Fruit fly (Drosophila melanogaster): ENCODE data around the gene CG15353.

CG15353 gene

DNA sequence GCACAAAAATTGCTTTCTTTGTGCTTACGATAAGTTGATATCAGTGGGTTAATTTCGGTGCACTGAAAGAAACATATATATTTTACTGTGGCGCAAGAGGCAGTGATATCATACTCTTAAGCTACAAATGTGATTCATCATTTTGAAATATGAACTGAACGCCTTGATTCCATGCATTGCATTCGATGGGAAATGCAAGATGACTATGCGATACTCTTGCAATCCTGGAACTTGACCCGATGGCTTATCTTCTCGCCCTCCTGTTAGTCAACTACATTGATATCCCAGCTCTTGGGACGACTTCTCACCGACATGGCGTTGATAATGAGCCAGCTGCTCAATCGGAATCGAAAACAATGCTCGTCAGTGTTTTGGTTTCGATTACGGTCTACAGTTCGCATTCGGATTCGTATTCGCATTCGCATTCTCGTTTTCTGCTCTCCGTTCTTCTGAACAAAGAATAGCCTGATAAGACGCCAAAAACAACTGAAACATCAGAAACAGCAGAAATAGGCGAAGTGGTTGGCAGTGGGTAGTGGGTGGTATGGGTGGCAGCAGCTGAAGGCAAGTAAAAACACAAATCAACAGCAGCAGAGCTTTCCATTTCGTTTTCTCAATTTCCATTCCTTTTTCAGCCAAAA, 17.6 kb downstream of the CG15353 start:
- no peak for TF ChIP-seq Vsx2 (GFP tag; optimal IDR thresholded peaks at IDR 0.05; ENCODE audit: partially characterized antibody)
- peak; percentile 49 for TF ChIP-seq Hr83 (GFP tag; optimal IDR thresholded peaks at IDR 0.05; ENCODE audit: poor library complexity, severe bottlenecking)
- no peak for TF ChIP-seq GATAd (GFP tag; optimal IDR thresholded peaks at IDR 0.05)
- peak; percentile 21 for TF ChIP-seq OdsH (GFP tag; optimal IDR thresholded peaks at IDR 0.05)
- TF ChIP-seq HLH106 (tag; optimal IDR thresholded peaks at IDR 0.05) = peak; percentile 1
- TF ChIP-seq h (GFP tag; optimal IDR thresholded peaks at IDR 0.05) = peak; percentile 65
- TF ChIP-seq Dif (GFP tag; optimal IDR thresholded peaks at IDR 0.05; ENCODE audit: partially characterized antibody) = peak; percentile 1
- no peak for TF ChIP-seq Abd-B (GFP tag; optimal IDR thresholded peaks at IDR 0.05)
- no peak for TF ChIP-seq CG9705 (GFP tag; optimal IDR thresholded peaks at IDR 0.05)
- peak; percentile 16 for TF ChIP-seq fru (GFP tag; optimal IDR thresholded peaks at IDR 0.05)
- no peak for TF ChIP-seq dmrt93B (GFP tag; optimal IDR thresholded peaks at IDR 0.05)
- TF ChIP-seq Hr78 (GFP tag; optimal IDR thresholded peaks at IDR 0.05) = no peak
- peak; percentile 87 for TF ChIP-seq psq (GFP tag; optimal IDR thresholded peaks at IDR 0.05)
- TF ChIP-seq rgr (GFP tag; optimal IDR thresholded peaks at IDR 0.05) = peak; percentile 47
- peak; percentile 33 for TF ChIP-seq Hnf4 (GFP tag; optimal IDR thresholded peaks at IDR 0.05)
- TF ChIP-seq foxo (GFP tag; optimal IDR thresholded peaks at IDR 0.05) = peak in 1 of 2 experiments; percentile 27
- TF ChIP-seq dl (GFP tag; optimal IDR thresholded peaks at IDR 0.05; ENCODE audit: insufficient read depth in 1 of 2, partially characterized antibody in 2 of 2) = peak in 1 of 2 experiments; percentile 22
- peak; percentile 45 for TF ChIP-seq ey (GFP tag; optimal IDR thresholded peaks at IDR 0.05)
- TF ChIP-seq pan (optimal IDR thresholded peaks at IDR 0.05) = no peak
- TF ChIP-seq Jra (GFP tag; optimal IDR thresholded peaks at IDR 0.05) = peak; percentile 70
- peak; percentile 37 for TF ChIP-seq br (GFP tag; optimal IDR thresholded peaks at IDR 0.05)
- peak; percentile 3 for TF ChIP-seq Rel (GFP tag; optimal IDR thresholded peaks at IDR 0.05)
- peak; percentile 43 for TF ChIP-seq Rel (tag; optimal IDR thresholded peaks at IDR 0.05)
- peak; percentile 20 for TF ChIP-seq Sp1 (GFP tag; optimal IDR thresholded peaks at IDR 0.05)

- TF ChIP-seq Dif (GFP tag; optimal IDR thresholded peaks at IDR 0.05; ENCODE audit: partially characterized antibody) (peak; percentile 4), jim (GFP tag; optimal IDR thresholded peaks at IDR 0.05) (no peak), dmrt93B (GFP tag; optimal IDR thresholded peaks at IDR 0.05) (no peak), dl (GFP tag; optimal IDR thresholded peaks at IDR 0.05; ENCODE audit: insufficient read depth in 1 of 2, partially characterized antibody in 2 of 2) (peak; percentile 11 to 29)
Observed at dm6 chr2L:1988192-1988561, 18.8 kb downstream of the CG15353 start, which contains the start of gene Npc2a. Gene Npc2a (plus strand): TSS chr2L:1988290.

DNA sequence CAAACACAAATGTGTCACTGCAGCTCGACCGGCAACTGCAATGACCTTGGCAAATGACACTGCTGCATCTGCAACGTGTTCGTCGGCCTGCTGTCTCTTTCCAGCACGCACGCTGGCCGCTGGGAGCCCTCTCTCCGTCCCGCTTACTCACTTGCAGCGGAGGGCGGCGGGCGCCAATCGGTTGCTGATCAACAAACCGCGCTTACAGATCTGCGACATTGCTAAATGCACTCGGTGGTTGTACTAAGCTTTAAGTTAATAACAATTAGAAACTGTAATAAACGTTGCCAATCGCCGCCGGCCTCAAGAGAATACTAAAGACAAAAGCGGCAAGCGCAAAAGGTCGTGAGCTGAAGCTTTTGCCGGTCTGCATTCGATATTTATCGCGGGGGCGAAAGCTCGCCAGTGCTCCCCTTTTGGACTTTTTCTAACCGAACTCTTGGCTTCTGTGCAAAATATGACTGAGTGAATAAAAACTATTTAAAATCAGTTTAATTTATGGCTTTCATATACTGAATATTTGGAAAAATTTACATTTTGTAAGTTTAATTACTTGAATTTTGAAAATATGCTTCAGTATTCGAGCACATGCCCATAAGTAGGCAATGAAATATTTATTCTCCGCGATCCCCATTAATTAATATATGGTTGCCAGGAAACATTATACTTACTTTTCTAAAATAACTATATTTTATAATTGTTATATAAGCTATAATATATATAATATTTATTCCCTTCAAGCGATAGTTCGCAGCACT, 19.4 kb downstream of the CG15353 start, which contains the start of gene Got2:
Gene Got2 (minus strand): TSS at position 325 of the 758 bp plus-strand sequence.
- TF ChIP-seq brk (GFP tag; optimal IDR thresholded peaks at IDR 0.05) (no peak), HLH106 (tag; optimal IDR thresholded peaks at IDR 0.05) (peak; percentile 17), fru (GFP tag; optimal IDR thresholded peaks at IDR 0.05) (peak; percentile 27), OdsH (GFP tag; optimal IDR thresholded peaks at IDR 0.05) (peak; percentile 34), CrebA (GFP tag; optimal IDR thresholded peaks at IDR 0.05; ENCODE audit: borderline replicate concordance) (no peak), jim (GFP tag; optimal IDR thresholded peaks at IDR 0.05) (no peak), dsf (GFP tag; optimal IDR thresholded peaks at IDR 0.05; ENCODE audit: borderline replicate concordance) (no peak), woc (GFP tag; optimal IDR thresholded peaks at IDR 0.05) (peak; percentile 65), rgr (GFP tag; optimal IDR thresholded peaks at IDR 0.05) (no peak), Myc (optimal IDR thresholded peaks at IDR 0.05) (peak; percentile 94), Dfd (GFP tag; optimal IDR thresholded peaks at IDR 0.05) (no peak), sv (GFP tag; optimal IDR thresholded peaks at IDR 0.05) (no peak), Rel (GFP tag; optimal IDR thresholded peaks at IDR 0.05) (no peak), Rel (tag; optimal IDR thresholded peaks at IDR 0.05) (peak; percentile 26), Sp1 (GFP tag; optimal IDR thresholded peaks at IDR 0.05) (no peak), foxo (GFP tag; optimal IDR thresholded peaks at IDR 0.05) (peak in 1 of 2 experiments; percentile 35), Hr78 (GFP tag; optimal IDR thresholded peaks at IDR 0.05) (no peak), ey (GFP tag; optimal IDR thresholded peaks at IDR 0.05) (no peak), Dif (GFP tag; optimal IDR thresholded peaks at IDR 0.05; ENCODE audit: partially characterized antibody) (peak; percentile 14), sage (GFP tag; optimal IDR thresholded peaks at IDR 0.05) (peak; percentile 31), lola (GFP tag; optimal IDR thresholded peaks at IDR 0.05) (no peak), Abd-B (GFP tag; optimal IDR thresholded peaks at IDR 0.05) (no peak), Hr83 (GFP tag; optimal IDR thresholded peaks at IDR 0.05; ENCODE audit: poor library complexity, severe bottlenecking) (peak; percentile 53), GATAd (GFP tag; optimal IDR thresholded peaks at IDR 0.05) (peak; percentile 9), psq (GFP tag; optimal IDR thresholded peaks at IDR 0.05) (peak; percentile 26), Hnf4 (GFP tag; optimal IDR thresholded peaks at IDR 0.05) (no peak)

Data from whole organism, wandering third instar larva.